Fruit fly (Drosophila melanogaster) whole organism, embryonic: ENCODE measurements around the gene Gorab.

Source experiments
- BEAF-32 ChIP-seq: fragments of 200-800 bp; sonication (Bioruptor generic); optimal IDR thresholded peaks from 3 replicates; lab custom pipeline; 2017; ENCODE audit warnings: missing biosample characterization, missing genetic modification characterization, mild to moderate bottlenecking, moderate library complexity, missing genetic modification reagents
- CG10147 ChIP-seq: fragments of 200-800 bp; sonication (Bioruptor generic); optimal IDR thresholded peaks from 2 replicates; lab custom pipeline; 2019; ENCODE audit warnings: missing biosample characterization, mild to moderate bottlenecking, missing genetic modification characterization, moderate library complexity
- CG11456 ChIP-seq: fragments of 200-800 bp; sonication (Bioruptor generic); IDR thresholded peaks from 3 replicates; pipeline ENCODE4 v1.3.6; 2022; ENCODE audit warnings: missing biosample characterization, missing genetic modification characterization
- CG11723 ChIP-seq: fragments of 200-800 bp; sonication (Bioruptor generic); optimal IDR thresholded peaks from 2 replicates; lab custom pipeline; 2017; ENCODE audit warnings: missing biosample characterization, mild to moderate bottlenecking, missing genetic modification characterization
- CG13775 ChIP-seq: fragments of 200-800 bp; sonication (Bioruptor generic); optimal IDR thresholded peaks from 3 replicates; lab custom pipeline; 2017; ENCODE audit warnings: missing biosample characterization, mild to moderate bottlenecking, missing genetic modification characterization
- CG14014 ChIP-seq: fragments of 200-800 bp; sonication (Bioruptor generic); IDR thresholded peaks from 2 replicates; pipeline ENCODE4 v1.3.6; 2022; ENCODE audit warnings: missing biosample characterization, missing genetic modification characterization
- CG15479 ChIP-seq: fragments of 200-800 bp; sonication (Bioruptor generic); optimal IDR thresholded peaks from 3 replicates; lab custom pipeline; 2019; ENCODE audit warnings: missing biosample characterization, mild to moderate bottlenecking, missing genetic modification characterization, moderate library complexity
- CG15514 ChIP-seq: fragments of 200-800 bp; sonication (Bioruptor generic); optimal IDR thresholded peaks from 3 replicates; lab custom pipeline; 2017; ENCODE audit warnings: missing biosample characterization, missing genetic modification characterization, mild to moderate bottlenecking, moderate library complexity, missing genetic modification reagents
- CG3281 ChIP-seq: fragments of 200-800 bp; sonication (Bioruptor generic); optimal IDR thresholded peaks from 3 replicates; lab custom pipeline; 2017; ENCODE audit warnings: missing biosample characterization, mild to moderate bottlenecking, missing genetic modification characterization
- CG4854 ChIP-seq: fragments of 200-800 bp; sonication (Bioruptor generic); optimal IDR thresholded peaks from 2 replicates; lab custom pipeline; 2016; ENCODE audit warnings: missing biosample characterization, missing genetic modification characterization, inconsistent platforms
- CG7271 ChIP-seq: fragments of 200-800 bp; sonication (Bioruptor generic); optimal IDR thresholded peaks from 2 replicates; lab custom pipeline; 2018; ENCODE audit warnings: missing biosample characterization, mild to moderate bottlenecking, missing genetic modification characterization, moderate library complexity
- CG9797 ChIP-seq: fragments of 200-800 bp; sonication (Bioruptor generic); optimal IDR thresholded peaks from 3 replicates; lab custom pipeline; 2018; ENCODE audit warnings: missing biosample characterization, mild to moderate bottlenecking, missing genetic modification characterization
- CG9876 ChIP-seq: fragments of 200-800 bp; sonication (Bioruptor generic); optimal IDR thresholded peaks from 2 replicates; lab custom pipeline; 2016; ENCODE audit warnings: missing biosample characterization, missing genetic modification characterization
- Chrac-16 ChIP-seq: fragments of 200-800 bp; sonication (Bioruptor generic); optimal IDR thresholded peaks from 3 replicates; lab custom pipeline; 2016; ENCODE audit warnings: missing biosample characterization, missing genetic modification characterization
- Dip2 ChIP-seq: fragments of 200-800 bp; sonication (Bioruptor generic); IDR thresholded peaks from 2 replicates; pipeline ENCODE4 v1.3.6; 2022; ENCODE audit warnings: missing biosample characterization, missing genetic modification characterization
- E2f2 ChIP-seq: fragments of 200-800 bp; sonication (Bioruptor generic); IDR thresholded peaks from 2 replicates; pipeline ENCODE4 v1.3.6; 2022; ENCODE audit warnings: missing biosample characterization, missing genetic modification characterization
- Hey ChIP-seq: fragments of 200-800 bp; sonication (Bioruptor generic); optimal IDR thresholded peaks from 3 replicates; lab custom pipeline; 2018; ENCODE audit warnings: missing biosample characterization, mild to moderate bottlenecking, missing genetic modification characterization
- Hmr ChIP-seq: fragments of 200-800 bp; sonication (Bioruptor generic); optimal IDR thresholded peaks from 3 replicates; lab custom pipeline; 2017; ENCODE audit warnings: mild to moderate bottlenecking, missing biosample characterization, missing genetic modification reagents, missing genetic modification characterization
- Mad ChIP-seq: fragments of 200-800 bp; sonication (Bioruptor generic); optimal IDR thresholded peaks from 2 replicates; lab custom pipeline; 2016; ENCODE audit warnings: missing biosample characterization, missing genetic modification characterization
- Max ChIP-seq: fragments of 200-800 bp; sonication (Bioruptor generic); optimal IDR thresholded peaks from 2 replicates; lab custom pipeline; 2016; ENCODE audit warnings: missing biosample characterization, mild to moderate bottlenecking, missing genetic modification characterization
- Mrtf ChIP-seq: fragments of 200-800 bp; sonication (Bioruptor generic); IDR thresholded peaks from 3 replicates; pipeline ENCODE4 v1.3.6; 2022; ENCODE audit warnings: missing biosample characterization, missing genetic modification characterization
- Opbp ChIP-seq: fragments of 200-800 bp; sonication (Bioruptor generic); IDR thresholded peaks from 3 replicates; pipeline ENCODE4 v1.3.6; 2022; ENCODE audit warnings: missing biosample characterization, missing genetic modification characterization; ENCODE audit not compliant: partially characterized antibody
- Ravus ChIP-seq: fragments of 200-800 bp; sonication (Bioruptor generic); IDR thresholded peaks from 2 replicates; pipeline ENCODE4 v1.3.6; 2022; ENCODE audit warnings: missing biosample characterization, missing genetic modification characterization
- Side ChIP-seq: fragments of 200-800 bp; sonication (Bioruptor generic); optimal IDR thresholded peaks from 2 replicates; lab custom pipeline; 2016; ENCODE audit warnings: missing biosample characterization, missing genetic modification characterization
- Usf ChIP-seq: fragments of 200-800 bp; sonication (Bioruptor generic); optimal IDR thresholded peaks from 2 replicates; lab custom pipeline; 2017; ENCODE audit warnings: missing genotype, missing biosample characterization, missing genetic modification characterization
- ac ChIP-seq: fragments of 200-800 bp; sonication (Bioruptor generic); optimal IDR thresholded peaks from 3 replicates; lab custom pipeline; 2017; ENCODE audit warnings: missing biosample characterization, mild to moderate bottlenecking, missing genetic modification characterization
- bab2 ChIP-seq: fragments of 200-800 bp; sonication (Bioruptor generic); optimal IDR thresholded peaks from 2 replicates; lab custom pipeline; 2016; ENCODE audit warnings: missing biosample characterization, missing genetic modification characterization
- cato ChIP-seq: fragments of 200-800 bp; sonication (Bioruptor generic); optimal IDR thresholded peaks from 2 replicates; lab custom pipeline; 2016; ENCODE audit warnings: missing biosample characterization, missing genetic modification characterization, borderline replicate concordance
- dm ChIP-seq: fragments of 200-800 bp; sonication (Bioruptor generic); optimal IDR thresholded peaks from 3 replicates; lab custom pipeline; 2016; ENCODE audit warnings: missing biosample characterization, missing genetic modification characterization
- fru ChIP-seq: fragments of >200 bp; optimal IDR thresholded peaks from 2 replicates; lab custom pipeline; 2017
- gce ChIP-seq: fragments of 200-800 bp; sonication (Bioruptor generic); IDR thresholded peaks from 3 replicates; pipeline ENCODE4 v1.3.6; 2022; ENCODE audit warnings: missing biosample characterization, missing genetic modification characterization
- hkb ChIP-seq, 2 experiments: fragments of 200-800 bp in 1 of 2; fragments of >200 bp in 1 of 2; sonication (Bioruptor generic) in 1 of 2; IDR thresholded peaks in 1 of 2; optimal IDR thresholded peaks in 1 of 2; 2 replicates each; pipeline versions ENCODE4 v1.3.6 to Lab custom; 2017 to 2022; ENCODE audit warnings: missing biosample characterization in 1 of 2, missing genetic modification characterization in 1 of 2
- kni ChIP-seq: fragments of 200-800 bp; sonication (Bioruptor generic); optimal IDR thresholded peaks from 3 replicates; lab custom pipeline; 2017; ENCODE audit warnings: mild to moderate bottlenecking, missing biosample characterization, missing genetic modification reagents, missing genetic modification characterization
- knrl ChIP-seq: fragments of 200-800 bp; sonication (Bioruptor generic); IDR thresholded peaks from 3 replicates; pipeline ENCODE4 v1.3.6; 2022; ENCODE audit warnings: missing biosample characterization, missing genetic modification characterization; ENCODE audit not compliant: partially characterized antibody
- lab ChIP-seq: fragments of 200-800 bp; sonication (Bioruptor generic); optimal IDR thresholded peaks from 3 replicates; lab custom pipeline; 2017; ENCODE audit warnings: missing biosample characterization, missing genetic modification characterization, mild to moderate bottlenecking, moderate library complexity, missing genetic modification reagents
- lilli ChIP-seq: fragments of 200-800 bp; sonication (Bioruptor generic); optimal IDR thresholded peaks from 3 replicates; lab custom pipeline; 2016; ENCODE audit warnings: missing biosample characterization, missing genetic modification characterization
- luna ChIP-seq: fragments of 200-800 bp; sonication (Bioruptor generic); optimal IDR thresholded peaks from 2 replicates; lab custom pipeline; 2016; ENCODE audit warnings: missing biosample characterization, missing genetic modification characterization
- oc ChIP-seq: fragments of 200-800 bp; sonication (Bioruptor generic); optimal IDR thresholded peaks from 2 replicates; lab custom pipeline; 2018; ENCODE audit warnings: missing biosample characterization, mild to moderate bottlenecking, missing genetic modification characterization, moderate library complexity
- pan ChIP-seq, 4 experiments: fragments of >200 bp in 3 of 4; fragments of 200-800 bp in 1 of 4; sonication (Bioruptor generic) in 1 of 4; optimal IDR thresholded peaks in 3 of 4; IDR thresholded peaks in 1 of 4; 2 replicates each; pipeline versions ENCODE4 v1.3.6 to Lab custom; 2017 to 2022; ENCODE audit warnings: missing biosample characterization in 2 of 4, missing genetic modification characterization in 2 of 4, mixed read lengths in 1 of 4
- pfk ChIP-seq: fragments of 200-800 bp; sonication (Bioruptor generic); optimal IDR thresholded peaks from 2 replicates; lab custom pipeline; 2018; ENCODE audit warnings: missing biosample characterization, mild to moderate bottlenecking, missing genetic modification characterization, moderate library complexity
- pho ChIP-seq: fragments of 200-800 bp; sonication (Bioruptor generic); optimal IDR thresholded peaks from 2 replicates; lab custom pipeline; 2016; ENCODE audit warnings: missing biosample characterization, missing genetic modification characterization
- pzg ChIP-seq: fragments of 200-800 bp; sonication (Bioruptor generic); optimal IDR thresholded peaks from 3 replicates; lab custom pipeline; 2018; ENCODE audit warnings: missing biosample characterization, mild to moderate bottlenecking, missing genetic modification characterization, moderate library complexity
- ro ChIP-seq: fragments of 200-800 bp; sonication (Bioruptor generic); IDR thresholded peaks from 2 replicates; pipeline ENCODE4 v1.3.6; 2022; ENCODE audit warnings: missing biosample characterization, missing genetic modification characterization
- sqz ChIP-seq: fragments of 200-800 bp; sonication (Bioruptor generic); optimal IDR thresholded peaks from 3 replicates; lab custom pipeline; 2018; ENCODE audit warnings: missing biosample characterization, mild to moderate bottlenecking, missing genetic modification characterization
- sug ChIP-seq: fragments of 200-800 bp; optimal IDR thresholded peaks from 2 replicates; lab custom pipeline; 2019; ENCODE audit warnings: missing biosample characterization, mild to moderate bottlenecking, missing genetic modification characterization, moderate library complexity
- zf30C ChIP-seq: fragments of 200-800 bp; sonication (Bioruptor generic); optimal IDR thresholded peaks from 3 replicates; lab custom pipeline; 2018; ENCODE audit warnings: missing biosample characterization, mild to moderate bottlenecking, missing genetic modification characterization

The Gorab gene

dm6 chr3L:17419103-17419741 lies 9.4 kb downstream of the Gorab start (continued):
- TF ChIP-seq CG3281 (GFP tag; lab: Kevin White, UChicago) (no peak), gce (GFP tag; lab: Robert Waterston, UW) (no peak), lilli (GFP tag; lab: Kevin White, UChicago) (no peak), zf30C (GFP tag; lab: Kevin White, UChicago) (no peak), E2f2 (GFP tag; lab: Robert Waterston, UW) (no peak), Hey (no peak), CG9797 (GFP tag; lab: Kevin White, UChicago) (no peak), Side (GFP tag; lab: Kevin White, UChicago) (no peak), pan (optimal IDR thresholded peaks at IDR 0.05; lab: Kevin White, UChicago) (no peak), pan (GFP tag; optimal IDR thresholded peaks at IDR 0.05 in 1 of 2, IDR thresholded peaks at IDR 0.05 in 1 of 2) (no peak), lab (GFP tag; lab: Kevin White, UChicago) (peak; percentile 1), hkb (optimal IDR thresholded peaks at IDR 0.05; lab: Kevin White, UChicago) (no peak), hkb (GFP tag; IDR thresholded peaks at IDR 0.05; lab: Robert Waterston, UW) (no peak), CG15514 (no peak), CG15479 (GFP tag; lab: Kevin White, UChicago) (peak; percentile 66), knrl (GFP tag; lab: Robert Waterston, UW) (no peak), sqz (GFP tag; lab: Kevin White, UChicago) (no peak), sug (tag; lab: Kevin White, UChicago) (no peak), CG10147 (GFP tag; lab: Kevin White, UChicago) (no peak), cato (GFP tag; lab: Kevin White, UChicago) (no peak), ac (GFP tag; lab: Kevin White, UChicago) (peak; percentile 58), fru (lab: Kevin White, UChicago) (no peak), CG14014 (peak; percentile 9; the same call in 1 of the 2 replicates), dm (GFP tag; lab: Kevin White, UChicago) (no peak)
- TF ChIP-seq, all 482 proteins: peak for 27

dm6 chr3L:17415967-17416749 lies 12.5 kb downstream of the Gorab start:
- TF ChIP-seq luna (GFP tag; lab: Kevin White, UChicago) (no peak), Mrtf (GFP tag; lab: Robert Waterston, UW) (0 out of 3 replicates have a peak, but pooled peaks have one; percentile 9), CG9876 (GFP tag; lab: Kevin White, UChicago) (no peak), ro (no peak), BEAF-32 (GFP tag; lab: Kevin White, UChicago) (no peak), Dip2 (GFP tag; lab: Robert Waterston, UW) (no peak), Opbp (GFP tag; lab: Robert Waterston, UW) (no peak), hkb (optimal IDR thresholded peaks at IDR 0.05; lab: Kevin White, UChicago) (no peak), hkb (GFP tag; IDR thresholded peaks at IDR 0.05; lab: Robert Waterston, UW) (no peak), oc (tag; lab: Kevin White, UChicago) (no peak), pho (GFP tag; lab: Kevin White, UChicago) (peak; percentile 41), CG4854 (GFP tag; lab: Kevin White, UChicago) (peak; percentile 12), Mad (GFP tag; lab: Kevin White, UChicago) (peak; percentile 15), Hmr (GFP tag; lab: Kevin White, UChicago) (peak; percentile 6), CG11456 (GFP tag; lab: Robert Waterston, UW) (no peak), kni (GFP tag; lab: Kevin White, UChicago) (peak; percentile 64), Chrac-16 (GFP tag; lab: Kevin White, UChicago) (peak; percentile 71), bab2 (GFP tag; lab: Kevin White, UChicago) (peak; percentile 37), pzg (no peak), CG13775 (GFP tag; lab: Kevin White, UChicago) (peak; percentile 69), Max (peak; percentile 23), Ravus (GFP tag; lab: Robert Waterston, UW) (no peak), pfk (GFP tag; lab: Kevin White, UChicago) (no peak), CG11723 (GFP tag; lab: Kevin White, UChicago) (no peak), CG7271 (peak; percentile 79), Usf (GFP tag; lab: Kevin White, UChicago) (peak; percentile 45)
